Fruit fly (Drosophila melanogaster) whole organism, embryonic: ENCODE measurements around the gene Lcp65Ag1.

Experiments used
- CG10267 ChIP-seq: fragments of 200-800 bp; sonication (Bioruptor generic); optimal IDR thresholded peaks from 2 replicates; lab custom pipeline; 2018; ENCODE audit warnings: missing biosample characterization, mild to moderate bottlenecking, missing genetic modification characterization, moderate library complexity
- CG10431 ChIP-seq: fragments of 200-800 bp; sonication (Bioruptor generic); optimal IDR thresholded peaks from 3 replicates; lab custom pipeline; 2018; ENCODE audit warnings: missing biosample characterization, mild to moderate bottlenecking, missing genetic modification characterization
- CG11093 ChIP-seq: fragments of 200-800 bp; sonication (Bioruptor generic); IDR thresholded peaks from 3 replicates; pipeline ENCODE4 v1.3.6; 2022; ENCODE audit warnings: missing biosample characterization, missing genetic modification characterization
- CG11696 ChIP-seq: fragments of 200-800 bp; sonication (Bioruptor generic); IDR thresholded peaks from 2 replicates; pipeline ENCODE4 v1.3.6; 2022; ENCODE audit warnings: missing biosample characterization, missing genetic modification characterization
- CG12769 ChIP-seq: fragments of 200-800 bp; sonication (Bioruptor generic); optimal IDR thresholded peaks from 2 replicates; lab custom pipeline; 2019; ENCODE audit warnings: missing biosample characterization, mild to moderate bottlenecking, missing genetic modification characterization, moderate library complexity
- CG13624 ChIP-seq: fragments of 200-800 bp; sonication (Bioruptor generic); optimal IDR thresholded peaks from 2 replicates; lab custom pipeline; 2016; ENCODE audit warnings: missing biosample characterization, missing genetic modification characterization
- CG14050 ChIP-seq: fragments of 200-800 bp; sonication (Bioruptor generic); IDR thresholded peaks from 3 replicates; pipeline ENCODE4 v1.3.6; 2022; ENCODE audit warnings: missing biosample characterization, missing genetic modification characterization
- CG15514 ChIP-seq: fragments of 200-800 bp; sonication (Bioruptor generic); optimal IDR thresholded peaks from 3 replicates; lab custom pipeline; 2017; ENCODE audit warnings: missing biosample characterization, missing genetic modification characterization, mild to moderate bottlenecking, moderate library complexity, missing genetic modification reagents
- CG1792 ChIP-seq: fragments of 200-800 bp; sonication (Bioruptor generic); optimal IDR thresholded peaks from 2 replicates; lab custom pipeline; 2016; ENCODE audit warnings: missing biosample characterization, missing genetic modification characterization
- CG18262 ChIP-seq: fragments of 200-800 bp; optimal IDR thresholded peaks from 3 replicates; lab custom pipeline; 2019; ENCODE audit warnings: missing biosample characterization, mild to moderate bottlenecking, missing genetic modification characterization, moderate library complexity
- CG2199 ChIP-seq: fragments of 200-800 bp; sonication (Bioruptor generic); IDR thresholded peaks from 3 replicates; pipeline ENCODE4 v1.3.6; 2022; ENCODE audit warnings: missing biosample characterization, missing genetic modification characterization
- CG30403 ChIP-seq: fragments of 200-800 bp; sonication (Bioruptor generic); optimal IDR thresholded peaks from 3 replicates; lab custom pipeline; 2016; ENCODE audit warnings: missing biosample characterization, missing genetic modification characterization
- CG3163 ChIP-seq: fragments of 200-800 bp; sonication (Bioruptor generic); optimal IDR thresholded peaks from 3 replicates; lab custom pipeline; 2016; ENCODE audit warnings: missing biosample characterization, missing genetic modification characterization
- CG43689 ChIP-seq: fragments of 200-800 bp; sonication (Bioruptor generic); IDR thresholded peaks from 2 replicates; pipeline ENCODE4 v1.3.6; 2022; ENCODE audit warnings: missing biosample characterization, missing genetic modification characterization
- CG6654 ChIP-seq: fragments of 200-800 bp; sonication (Bioruptor generic); optimal IDR thresholded peaks from 2 replicates; lab custom pipeline; 2017; ENCODE audit warnings: missing biosample characterization, mild to moderate bottlenecking, missing genetic modification characterization
- CG7556 ChIP-seq: fragments of 200-800 bp; sonication (Bioruptor generic); optimal IDR thresholded peaks from 2 replicates; lab custom pipeline; 2017; ENCODE audit warnings: missing biosample characterization, mild to moderate bottlenecking, missing genetic modification characterization
- CG8765 ChIP-seq: fragments of 200-800 bp; sonication (Bioruptor generic); IDR thresholded peaks from 2 replicates; pipeline ENCODE4 v1.3.6; 2022; ENCODE audit warnings: missing biosample characterization, missing genetic modification characterization
- CG9797 ChIP-seq: fragments of 200-800 bp; sonication (Bioruptor generic); optimal IDR thresholded peaks from 3 replicates; lab custom pipeline; 2018; ENCODE audit warnings: missing biosample characterization, mild to moderate bottlenecking, missing genetic modification characterization
- CG9817 ChIP-seq: fragments of 200-800 bp; sonication (Bioruptor generic); optimal IDR thresholded peaks from 2 replicates; lab custom pipeline; 2018; ENCODE audit warnings: missing biosample characterization, mild to moderate bottlenecking, missing genetic modification characterization, moderate library complexity
- D ChIP-seq, 2 experiments: fragments of 200-800 bp in 1 of 2; fragments of >200 bp in 1 of 2; sonication (Bioruptor generic) in 1 of 2; optimal IDR thresholded peaks; 2 replicates in 1 of 2; 3 replicates in 1 of 2; lab custom pipeline; 2017; ENCODE audit warnings: mild to moderate bottlenecking in 1 of 2, missing biosample characterization in 1 of 2, missing genetic modification characterization in 1 of 2, missing genetic modification reagents in 1 of 2
- Dad ChIP-seq: fragments of 200-800 bp; sonication (Bioruptor generic); optimal IDR thresholded peaks from 3 replicates; lab custom pipeline; 2016; ENCODE audit warnings: missing biosample characterization, missing genetic modification characterization
- Dref ChIP-seq: fragments of 200-800 bp; sonication (Bioruptor generic); IDR thresholded peaks from 2 replicates; pipeline ENCODE4 v1.3.6; 2022; ENCODE audit warnings: missing biosample characterization, missing genetic modification characterization
- Gsc ChIP-seq: fragments of 200-800 bp; sonication (Bioruptor generic); IDR thresholded peaks from 2 replicates; pipeline ENCODE4 v1.3.6; 2022; ENCODE audit warnings: missing biosample characterization, missing genetic modification characterization
- H15 ChIP-seq: fragments of 200-800 bp; sonication (Bioruptor generic); IDR thresholded peaks from 3 replicates; pipeline ENCODE4 v1.3.6; 2022; ENCODE audit warnings: missing biosample characterization, missing genetic modification characterization
- Mad ChIP-seq: fragments of 200-800 bp; sonication (Bioruptor generic); optimal IDR thresholded peaks from 2 replicates; lab custom pipeline; 2016; ENCODE audit warnings: missing biosample characterization, missing genetic modification characterization
- Oaz ChIP-seq: fragments of 200-800 bp; sonication (Bioruptor generic); IDR thresholded peaks from 2 replicates; pipeline ENCODE4 v1.3.6; 2022; ENCODE audit warnings: missing biosample characterization, missing genetic modification characterization
- Oli ChIP-seq: fragments of 200-800 bp; sonication (Bioruptor generic); optimal IDR thresholded peaks from 2 replicates; lab custom pipeline; 2018; ENCODE audit warnings: missing biosample characterization, mild to moderate bottlenecking, missing genetic modification characterization, moderate library complexity
- PHDP ChIP-seq: fragments of 200-800 bp; sonication (Bioruptor generic); optimal IDR thresholded peaks from 3 replicates; lab custom pipeline; 2018; ENCODE audit warnings: missing biosample characterization, mild to moderate bottlenecking, missing genetic modification characterization, moderate library complexity
- Pdp1 ChIP-seq, 2 experiments: fragments of 200-800 bp; sonication (Bioruptor generic); optimal IDR thresholded peaks; 3 replicates each; lab custom pipeline; 2016; ENCODE audit warnings: missing biosample characterization in 2 of 2, missing genetic modification characterization in 2 of 2, mild to moderate bottlenecking in 1 of 2, moderate library complexity in 1 of 2
- Taf1 ChIP-seq: fragments of 200-800 bp; sonication (Bioruptor generic); IDR thresholded peaks from 2 replicates; pipeline ENCODE4 v1.3.6; 2022; ENCODE audit warnings: missing biosample characterization, missing genetic modification characterization
- al ChIP-seq: fragments of 200-800 bp; sonication (Bioruptor generic); IDR thresholded peaks from 2 replicates; pipeline ENCODE4 v1.3.6; 2022; ENCODE audit warnings: missing biosample characterization, missing genetic modification characterization
- ap ChIP-seq: fragments of 200-800 bp; sonication (Bioruptor generic); IDR thresholded peaks from 2 replicates; pipeline ENCODE4 v1.3.6; 2022; ENCODE audit warnings: missing biosample characterization, missing genetic modification characterization
- az2 ChIP-seq: fragments of 200-800 bp; sonication (Bioruptor generic); optimal IDR thresholded peaks from 3 replicates; lab custom pipeline; 2016; ENCODE audit warnings: missing biosample characterization, missing genetic modification characterization
- bowl ChIP-seq: fragments of 200-800 bp; sonication (Bioruptor generic); IDR thresholded peaks from 2 replicates; pipeline ENCODE4 v1.3.6; 2022; ENCODE audit warnings: missing biosample characterization, missing genetic modification characterization
- btn ChIP-seq: fragments of 200-800 bp; sonication (Bioruptor generic); optimal IDR thresholded peaks from 2 replicates; lab custom pipeline; 2016; ENCODE audit warnings: missing biosample characterization, missing genetic modification characterization
- cato ChIP-seq: fragments of 200-800 bp; sonication (Bioruptor generic); optimal IDR thresholded peaks from 2 replicates; lab custom pipeline; 2016; ENCODE audit warnings: missing biosample characterization, missing genetic modification characterization, borderline replicate concordance
- dmrt11E ChIP-seq: fragments of 200-800 bp; sonication (Bioruptor generic); optimal IDR thresholded peaks from 3 replicates; lab custom pipeline; 2018; ENCODE audit warnings: missing biosample characterization, mild to moderate bottlenecking, missing genetic modification characterization, moderate library complexity
- ems ChIP-seq: fragments of 200-800 bp; sonication (Bioruptor generic); optimal IDR thresholded peaks from 3 replicates; lab custom pipeline; 2016; ENCODE audit warnings: missing biosample characterization, missing genetic modification characterization
- gcm2 ChIP-seq: fragments of 200-800 bp; sonication (Bioruptor generic); optimal IDR thresholded peaks from 2 replicates; lab custom pipeline; 2016; ENCODE audit warnings: missing biosample characterization, missing genetic modification characterization
- gsb ChIP-seq: fragments of 200-800 bp; sonication (Bioruptor generic); IDR thresholded peaks from 2 replicates; pipeline ENCODE4 v1.3.6; 2022; ENCODE audit warnings: missing biosample characterization, missing genetic modification characterization
- hth ChIP-seq: fragments of >200 bp; optimal IDR thresholded peaks from 2 replicates; lab custom pipeline; 2017; ENCODE audit warnings: inconsistent platforms
- insv ChIP-seq, 2 experiments: fragments of 200-800 bp; sonication (Bioruptor generic); optimal IDR thresholded peaks; 3 replicates each; lab custom pipeline; 2016 to 2018; ENCODE audit warnings: missing biosample characterization in 2 of 2, missing genetic modification characterization in 2 of 2
- kah ChIP-seq: fragments of 200-800 bp; sonication (Bioruptor generic); optimal IDR thresholded peaks from 2 replicates; lab custom pipeline; 2018; ENCODE audit warnings: missing biosample characterization, mild to moderate bottlenecking, missing genetic modification characterization
- ken ChIP-seq: fragments of 200-800 bp; sonication (Bioruptor generic); IDR thresholded peaks from 3 replicates; pipeline ENCODE4 v1.3.6; 2022; ENCODE audit warnings: missing biosample characterization, missing genetic modification characterization
- kni ChIP-seq: fragments of 200-800 bp; sonication (Bioruptor generic); optimal IDR thresholded peaks from 3 replicates; lab custom pipeline; 2017; ENCODE audit warnings: mild to moderate bottlenecking, missing biosample characterization, missing genetic modification reagents, missing genetic modification characterization
- lbe ChIP-seq: fragments of 200-800 bp; sonication (Bioruptor generic); optimal IDR thresholded peaks from 2 replicates; lab custom pipeline; 2016; ENCODE audit warnings: missing biosample characterization, mild to moderate bottlenecking, missing genetic modification characterization
- nom ChIP-seq: fragments of 200-800 bp; sonication (Bioruptor generic); optimal IDR thresholded peaks from 2 replicates; lab custom pipeline; 2017; ENCODE audit warnings: missing biosample characterization, missing genetic modification characterization, mild to moderate bottlenecking, moderate library complexity, missing genetic modification reagents
- org-1 ChIP-seq: fragments of 200-800 bp; sonication (Bioruptor generic); optimal IDR thresholded peaks from 2 replicates; lab custom pipeline; 2017; ENCODE audit warnings: missing biosample characterization, missing genetic modification characterization
- pb ChIP-seq: fragments of 200-800 bp; sonication (Bioruptor generic); optimal IDR thresholded peaks from 3 replicates; lab custom pipeline; 2016; ENCODE audit warnings: missing biosample characterization, missing genetic modification characterization
- salm ChIP-seq: fragments of 200-800 bp; sonication (Bioruptor generic); optimal IDR thresholded peaks from 2 replicates; lab custom pipeline; 2018; ENCODE audit warnings: missing biosample characterization, mild to moderate bottlenecking, missing genetic modification characterization
- sens-2 ChIP-seq: fragments of 200-800 bp; sonication (Bioruptor generic); IDR thresholded peaks from 2 replicates; pipeline ENCODE4 v1.3.6; 2022; ENCODE audit warnings: missing biosample characterization, missing genetic modification characterization
- usp ChIP-seq: fragments of >200 bp; optimal IDR thresholded peaks from 2 replicates; lab custom pipeline; 2017; ENCODE audit warnings: missing biosample characterization, missing genetic modification characterization
- vvl ChIP-seq: fragments of 200-800 bp; sonication (Bioruptor generic); IDR thresholded peaks from 2 replicates; pipeline ENCODE4 v1.3.6; 2022; ENCODE audit warnings: missing biosample characterization, missing genetic modification characterization

The Lcp65Ag1 gene

dm6 chr3L:6173826-6174255 lies 38.8 kb upstream of the Lcp65Ag1 start, which contains the start of the genes fmt and CG7376 (continued):
- TF ChIP-seq D (optimal IDR thresholded peaks at IDR 0.05; lab: Kevin White, UChicago): no peak
- TF ChIP-seq D (GFP tag; optimal IDR thresholded peaks at IDR 0.05; lab: Kevin White, UChicago): no peak
- no peak for TF ChIP-seq ap
- TF ChIP-seq Gsc (GFP tag; lab: Robert Waterston, UW): no peak
- TF ChIP-seq hth: no peak
- no peak for TF ChIP-seq pb (GFP tag; lab: Kevin White, UChicago)
- TF ChIP-seq CG15514: no peak
- TF ChIP-seq Dref (GFP tag; lab: Robert Waterston, UW): peak; percentile 88
- no peak for TF ChIP-seq CG1792 (GFP tag; lab: Kevin White, UChicago)
- no peak for TF ChIP-seq salm
- TF ChIP-seq gsb (GFP tag; lab: Robert Waterston, UW): no peak
- TF ChIP-seq Mad (GFP tag; lab: Kevin White, UChicago): no peak
- TF ChIP-seq insv (GFP tag; optimal IDR thresholded peaks at IDR 0.05; lab: Kevin White, UChicago): no peak
- no peak for TF ChIP-seq CG11696 (GFP tag; lab: Robert Waterston, UW)
- TF ChIP-seq nom: no peak
- no peak for TF ChIP-seq CG2199
- TF ChIP-seq CG11093: no peak
- TF ChIP-seq CG10267 (tag; lab: Kevin White, UChicago): peak; percentile 71
- TF ChIP-seq CG9817 (tag; lab: Kevin White, UChicago): no peak
- TF ChIP-seq lbe (GFP tag; lab: Kevin White, UChicago): no peak
- no peak for TF ChIP-seq PHDP
- no peak for TF ChIP-seq CG7556 (GFP tag; lab: Kevin White, UChicago)
- TF ChIP-seq Dad: no peak
- no peak for TF ChIP-seq kah (GFP tag; lab: Kevin White, UChicago)
- TF ChIP-seq bowl: no peak
- TF ChIP-seq CG18262 (tag; lab: Kevin White, UChicago): no peak
- no peak for TF ChIP-seq CG8765 (GFP tag; lab: Robert Waterston, UW)
- no peak for TF ChIP-seq sens-2 (GFP tag; lab: Robert Waterston, UW)
- peak; percentile 7 for TF ChIP-seq az2
- peak; percentile 16 for TF ChIP-seq CG9797
- no peak for TF ChIP-seq gcm2 (GFP tag; lab: Kevin White, UChicago)
- no peak for TF ChIP-seq CG14050 (GFP tag; lab: Robert Waterston, UW)
- TF ChIP-seq CG30403 (GFP tag; lab: Kevin White, UChicago): peak; percentile 48
- TF ChIP-seq al (GFP tag; lab: Robert Waterston, UW): no peak
- TF ChIP-seq CG6654 (GFP tag; lab: Kevin White, UChicago): no peak
- no peak for TF ChIP-seq kni (GFP tag; lab: Kevin White, UChicago)
- no peak for TF ChIP-seq ems (GFP tag; lab: Kevin White, UChicago)
- TF ChIP-seq dmrt11E (tag; lab: Kevin White, UChicago): peak; percentile 33
- TF ChIP-seq Oaz: no peak
- no peak for TF ChIP-seq CG10431 (GFP tag; lab: Kevin White, UChicago)
- no peak for TF ChIP-seq H15 (GFP tag; lab: Robert Waterston, UW)
- TF ChIP-seq usp: no peak
- TF ChIP-seq ken: no peak
- no peak for TF ChIP-seq CG3163 (GFP tag; lab: Kevin White, UChicago)
- no peak for TF ChIP-seq btn
- TF ChIP-seq org-1: no peak
- TF ChIP-seq Pdp1 (GFP tag; optimal IDR thresholded peaks at IDR 0.05; lab: Kevin White, UChicago): no peak
- TF ChIP-seq CG13624 (GFP tag; lab: Kevin White, UChicago): no peak
- TF ChIP-seq vvl (GFP tag; lab: Robert Waterston, UW): no peak
- no peak for TF ChIP-seq Taf1 (GFP tag; lab: Robert Waterston, UW)
- TF ChIP-seq Oli (tag; lab: Kevin White, UChicago): no peak
- no peak for TF ChIP-seq cato (GFP tag; lab: Kevin White, UChicago)
- no peak for TF ChIP-seq CG43689 (GFP tag; lab: Robert Waterston, UW)
- TF ChIP-seq CG12769 (tag; lab: Kevin White, UChicago): no peak
